Worm (Caenorhabditis elegans): ENCODE measurements around the gene F54H12.7.
A peak's percentile ranks its signal among the peaks of the same experiment; 100 is the strongest.
"Not testable (repeated sequence)": the region's sequence is repeated elsewhere in the genome, so short reads cannot be mapped to it uniquely, and the experiment has no call there.

The F54H12.7 gene

DNA sequence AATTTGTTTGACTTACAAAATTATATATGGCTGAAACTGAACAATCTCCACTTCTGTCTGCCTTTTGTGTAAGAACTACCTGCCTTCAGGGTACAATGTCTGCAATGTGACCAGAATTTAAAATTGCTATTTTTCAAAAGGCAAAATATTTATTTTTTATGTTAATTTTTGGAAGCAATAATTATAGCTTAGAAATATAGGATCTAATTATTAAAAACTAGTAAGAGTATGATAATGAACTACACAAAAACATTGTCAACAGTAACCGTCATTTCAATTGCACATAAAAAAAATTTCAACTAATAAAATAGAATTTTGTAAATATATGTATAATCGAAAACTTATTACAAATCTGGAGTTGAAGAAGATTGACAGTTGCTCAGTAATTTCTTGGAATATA lies 12.2 kb upstream of the F54H12.7 start, which contains the start of gene C29E4.9:
TSS of gene C29E4.9 (minus strand) at position 101 of the 400 bp plus-strand sequence.
- TF ChIP-seq gei-8 (GFP tag; optimal IDR thresholded peaks at IDR 0.05) (no peak), dmd-6 (GFP tag; IDR thresholded peaks at IDR 0.05) (no peak), cey-2 (tag; optimal IDR thresholded peaks at IDR 0.05; ENCODE audit: borderline replicate concordance, insufficient read depth) (no peak), ZK546.5 (tag; optimal IDR thresholded peaks at IDR 0.05) (no peak), daf-8 (GFP tag; IDR thresholded peaks at IDR 0.05) (no peak)

- TF ChIP-seq lsy-2 (tag; optimal IDR thresholded peaks at IDR 0.05) (peak in 1 of 2 experiments; percentile 41), mdl-1 (tag; optimal IDR thresholded peaks at IDR 0.05) (no peak), daf-12 (tag; optimal IDR thresholded peaks at IDR 0.05) (no peak), arid-1 (GFP tag; conservative IDR thresholded peaks at IDR 0.05) (no peak), F37D6.2 (tag; optimal IDR thresholded peaks at IDR 0.05) (no peak), dve-1 (tag; optimal IDR thresholded peaks at IDR 0.05; ENCODE audit: insufficient read depth) (peak; percentile 15), ZK337.2 (GFP tag; IDR thresholded peaks at IDR 0.05) (no peak), ceh-20 (GFP tag; IDR thresholded peaks at IDR 0.05) (no peak), hlh-30 (tag; optimal IDR thresholded peaks at IDR 0.05; ENCODE audit: insufficient read depth) (peak; percentile 5)
These were observed 11.1 kb upstream of the F54H12.7 start, which contains the start of gene C29E4.11 for ce11 chrIII:7958085-7958484. TSS of gene C29E4.11 (minus strand) at chrIII:7958114.

DNA sequence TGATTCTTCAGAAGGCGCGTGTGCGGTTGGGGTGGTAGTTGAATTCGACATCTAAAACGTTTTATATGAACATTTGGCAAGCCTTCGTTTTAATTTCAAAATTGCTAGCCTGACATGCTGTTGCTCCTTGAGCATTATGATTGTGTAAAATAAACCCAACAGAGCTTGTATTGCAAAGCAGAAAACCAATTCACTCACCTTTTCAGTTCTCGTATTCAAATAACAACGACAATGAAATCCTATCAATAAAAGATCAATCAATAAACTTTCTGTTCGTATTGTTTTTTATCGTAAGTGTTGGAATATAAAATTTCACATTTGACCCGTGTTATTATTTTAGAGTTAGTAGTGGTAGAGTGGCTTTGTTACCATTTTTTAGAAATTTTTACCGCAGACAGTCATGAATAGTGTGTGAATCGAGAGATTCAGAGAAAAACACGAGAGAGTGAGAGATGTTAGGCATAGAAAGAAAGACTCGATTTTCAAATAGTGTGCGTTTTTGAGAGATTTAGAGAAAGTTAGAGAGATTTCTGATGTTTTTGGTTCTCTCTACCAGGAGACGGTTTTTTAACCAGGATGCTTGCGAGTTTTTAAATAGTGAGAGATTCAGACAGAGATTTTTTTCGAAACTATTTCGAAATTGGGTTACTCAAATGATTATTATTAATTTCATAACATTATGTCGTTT lies 10.1 kb upstream of the F54H12.7 start, which contains the start of gene F54H12.10:
TSS of gene F54H12.10 (minus strand) at position 51 of the 688 bp plus-strand sequence.
- TF ChIP-seq lin-38 (GFP tag; IDR thresholded peaks at IDR 0.05) (peak; percentile 54), lin-1 (GFP tag; IDR thresholded peaks at IDR 0.05) (0 out of 2 replicates have a peak, but pooled peaks have one; percentile 44), arid-1 (GFP tag; conservative IDR thresholded peaks at IDR 0.05) (peak; percentile 24; the same call in 1 of the 2 replicates)

DNA sequence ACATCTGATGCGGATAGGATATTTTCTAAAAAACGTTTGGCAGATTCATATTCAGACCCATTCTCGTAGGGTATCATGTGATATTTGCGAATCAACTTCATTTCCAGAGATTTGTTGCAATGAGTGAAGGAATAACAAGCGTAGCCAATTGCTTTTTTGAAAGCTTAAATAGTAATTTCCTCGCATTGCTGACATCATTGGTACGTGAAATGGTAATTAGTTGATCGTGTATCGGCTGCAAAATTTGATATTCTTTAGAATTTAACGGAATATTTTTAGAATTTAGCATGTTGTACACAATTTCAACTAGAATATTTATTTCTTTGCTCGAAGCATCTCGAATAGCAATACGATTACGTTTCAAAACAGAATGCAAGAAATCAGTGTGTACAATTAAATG lies 6.5 kb upstream of the F54H12.7 start, which contains the start of gene F54H12.4:
TSS of gene F54H12.4 (minus strand) at position 101 of the 400 bp plus-strand sequence.
- TF ChIP-seq hmg-1.1 (GFP tag; IDR thresholded peaks at IDR 0.05); ztf-7 (tag; optimal IDR thresholded peaks at IDR 0.05); fkh-10 (GFP tag; optimal IDR thresholded peaks at IDR 0.05): not testable (repeated sequence)

DNA sequence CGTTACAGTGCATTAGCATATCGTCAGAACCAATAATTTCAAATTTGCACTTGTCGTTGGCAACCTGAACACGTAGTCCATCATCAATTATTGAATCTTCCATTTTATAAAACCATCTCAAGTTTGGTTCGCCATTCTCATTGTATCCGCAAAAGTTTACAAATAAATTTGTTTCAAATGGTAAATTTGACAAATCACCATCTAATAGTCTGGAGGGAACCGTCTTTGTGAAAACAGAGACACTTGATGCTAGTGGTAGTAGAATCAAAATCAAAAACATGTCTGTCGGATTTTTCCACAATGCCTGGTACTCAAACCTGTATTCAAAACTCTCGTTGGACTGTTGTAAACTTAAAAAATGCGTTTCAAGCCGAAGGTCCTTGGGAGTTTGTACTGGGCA lies 4.9 kb upstream of the F54H12.7 start, which contains the start of gene F54H12.2:
TSS of gene F54H12.2 (plus strand) at position 301 of the 400 bp plus-strand sequence.
- TF ChIP-seq dmd-9 (GFP tag; IDR thresholded peaks at IDR 0.05); mep-1 (tag; optimal IDR thresholded peaks at IDR 0.05); zfp-3 (GFP tag; conservative IDR thresholded peaks at IDR 0.05): not testable (repeated sequence)

DNA sequence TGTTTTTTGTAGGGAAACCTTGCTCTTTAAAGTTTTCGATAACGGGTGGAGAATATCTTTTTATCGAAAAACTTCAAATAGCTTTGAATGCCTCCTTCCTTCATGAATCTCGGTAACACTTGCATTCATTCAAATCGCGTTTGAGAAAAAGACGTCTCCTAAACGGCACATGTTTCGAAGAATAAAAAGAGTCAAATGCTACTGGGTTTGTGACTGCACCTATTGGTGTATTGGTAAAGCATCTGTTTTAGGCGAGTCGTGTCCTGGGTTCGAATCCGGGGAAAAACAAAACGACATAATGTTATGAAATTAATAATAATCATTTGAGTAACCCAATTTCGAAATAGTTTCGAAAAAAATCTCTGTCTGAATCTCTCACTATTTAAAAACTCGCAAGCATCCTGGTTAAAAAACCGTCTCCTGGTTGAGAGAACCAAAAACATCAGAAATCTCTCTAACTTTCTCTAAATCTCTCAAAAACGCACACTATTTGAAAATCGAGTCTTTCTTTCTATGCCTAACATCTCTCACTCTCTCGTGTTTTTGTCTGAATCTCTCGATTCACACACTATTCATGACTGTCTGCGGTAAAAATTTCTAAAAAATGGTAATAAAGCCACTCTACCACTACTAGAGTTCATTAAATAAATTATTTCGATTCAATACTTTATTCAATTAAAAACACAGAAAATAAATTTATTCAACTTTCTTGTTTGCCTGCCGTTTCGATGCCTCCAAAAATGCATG lies 3.0 kb upstream of the F54H12.7 start:
- TF ChIP-seq aha-1 (tag) (peak; percentile 38), madf-5 (GFP tag; IDR thresholded peaks at IDR 0.05) (0 out of 4 replicates have a peak, but pooled peaks of 1 of the 2 experiments have one; percentile 27), Y105C5A.15 (GFP tag; IDR thresholded peaks at IDR 0.05) (0 out of 2 replicates have a peak, but pooled peaks have one; percentile 33), dmd-8 (GFP tag; IDR thresholded peaks at IDR 0.05) (peak; percentile 80), T26A8.4 (GFP tag; IDR thresholded peaks at IDR 0.05) (0 out of 2 replicates have a peak, but pooled peaks have one; percentile 15), lim-7 (GFP tag; IDR thresholded peaks at IDR 0.05) (0 out of 2 replicates have a peak, but pooled peaks have one; percentile 50)

Measured in whole organism, L4 larva.